Worm (Caenorhabditis elegans) whole organism, late embryonic: ENCODE data around the gene F27D9.13.

Source experiments
- K09A11.1 ChIP-seq: sonication (generic microtip); optimal IDR thresholded peaks from 2 replicates; lab custom pipeline; 2017; ENCODE audit warnings: antibody characterized with exemption, mild to moderate bottlenecking, missing genetic modification characterization, missing compliant biosample characterization; ENCODE audit not compliant: insufficient read depth
- ama-1 ChIP-seq: fragments of 150-350 bp; optimal IDR thresholded peaks from 2 replicates; lab custom pipeline; 2014
- ceh-19 ChIP-seq: fragments of 200-800 bp; sonication (Bioruptor generic); optimal IDR thresholded peaks from 2 replicates; lab custom pipeline; 2018; ENCODE audit warnings: mild to moderate bottlenecking, missing genetic modification characterization, missing compliant biosample characterization
- ceh-45 ChIP-seq: fragments of 200-800 bp; sonication (Bioruptor generic); IDR thresholded peaks from 2 replicates; pipeline ENCODE4 v1.3.6; 2022; ENCODE audit warnings: missing genetic modification reagents, missing genetic modification characterization, missing compliant biosample characterization
- fkh-10 ChIP-seq: fragments of 150-350 bp; optimal IDR thresholded peaks from 2 replicates; lab custom pipeline; 2014; ENCODE audit warnings: missing biosample characterization, missing genetic modification reagents, missing genetic modification characterization
- nhr-11 ChIP-seq: fragments of 150-350 bp; optimal IDR thresholded peaks from 2 replicates; lab custom pipeline; 2014; ENCODE audit warnings: missing biosample characterization, missing genetic modification characterization
- pqm-1 ChIP-seq: sonication (generic microtip); optimal IDR thresholded peaks from 2 replicates; lab custom pipeline; 2016; ENCODE audit warnings: missing genetic modification characterization, missing compliant biosample characterization
- unc-55 ChIP-seq: sonication (generic microtip); optimal IDR thresholded peaks from 2 replicates; lab custom pipeline; 2017; ENCODE audit warnings: missing biosample characterization, missing genetic modification reagents, missing genetic modification characterization

DNA sequence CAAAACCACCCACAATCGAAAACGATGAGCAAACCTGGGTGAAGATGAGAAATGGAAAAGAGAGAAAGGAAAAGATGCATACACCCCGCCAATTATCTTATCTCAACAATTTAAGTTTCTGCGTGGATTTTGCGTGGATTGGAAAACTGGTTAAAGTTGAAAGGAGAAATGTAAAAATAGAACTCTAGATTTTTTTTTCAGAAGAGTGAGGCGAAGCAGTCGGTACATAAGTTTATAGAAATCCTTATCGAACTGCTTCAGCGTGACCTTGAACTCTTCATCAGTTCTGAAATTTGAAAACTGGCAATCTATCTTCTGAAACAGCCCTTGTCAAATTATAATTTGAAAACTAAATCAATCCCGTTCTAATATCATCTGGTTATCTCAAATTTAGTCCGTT, 21.9 kb upstream of the F27D9.13 start, which contains the start of gene clik-2:
- no peak for TF ChIP-seq nhr-11 (tag; lab: Kevin White, UChicago)
- no peak for TF ChIP-seq ceh-45 (GFP tag; lab: Robert Waterston, UW)
- no peak for TF ChIP-seq fkh-10 (GFP tag; lab: Kevin White, UChicago)
- TF ChIP-seq K09A11.1 (tag; lab: Kevin White, UChicago) = no peak
- TF ChIP-seq ama-1 = no peak
- no peak for TF ChIP-seq ceh-19 (GFP tag; lab: Kevin White, UChicago)
- no peak for TF ChIP-seq pqm-1
- no peak for TF ChIP-seq unc-55 (GFP tag; lab: Kevin White, UChicago)
